Fruit fly (Drosophila melanogaster) whole organism, embryonic: ENCODE data around the gene CG31683.

Experiments
- BEAF-32 ChIP-seq: fragments of 200-800 bp; sonication (Bioruptor generic); optimal IDR thresholded peaks from 3 replicates; lab custom pipeline; 2017; ENCODE audit warnings: missing biosample characterization, missing genetic modification characterization, mild to moderate bottlenecking, moderate library complexity, missing genetic modification reagents
- CG10366 ChIP-seq: fragments of 200-800 bp; sonication (Bioruptor generic); IDR thresholded peaks from 2 replicates; pipeline ENCODE4 v1.3.6; 2022; ENCODE audit warnings: missing biosample characterization, missing genetic modification characterization
- CG11085 ChIP-seq: fragments of 200-800 bp; sonication (Bioruptor generic); IDR thresholded peaks from 2 replicates; pipeline ENCODE4 v1.3.6; 2022; ENCODE audit warnings: missing biosample characterization, missing genetic modification characterization
- CG11093 ChIP-seq: fragments of 200-800 bp; sonication (Bioruptor generic); IDR thresholded peaks from 3 replicates; pipeline ENCODE4 v1.3.6; 2022; ENCODE audit warnings: missing biosample characterization, missing genetic modification characterization
- CG11695 ChIP-seq: fragments of 200-800 bp; sonication (Bioruptor generic); IDR thresholded peaks from 3 replicates; pipeline ENCODE4 v1.3.6; 2022; ENCODE audit warnings: missing biosample characterization, missing genetic modification characterization
- CG14860 ChIP-seq: fragments of 200-800 bp; sonication (Bioruptor generic); IDR thresholded peaks from 3 replicates; pipeline ENCODE4 v1.3.6; 2022; ENCODE audit warnings: missing biosample characterization, missing genetic modification characterization; ENCODE audit not compliant: partially characterized antibody
- CG14965 ChIP-seq: fragments of 200-800 bp; sonication (Bioruptor generic); optimal IDR thresholded peaks from 2 replicates; lab custom pipeline; 2016; ENCODE audit warnings: missing biosample characterization, missing genetic modification characterization, borderline replicate concordance
- CG15011 ChIP-seq: fragments of 200-800 bp; sonication (Bioruptor generic); optimal IDR thresholded peaks from 3 replicates; lab custom pipeline; 2018; ENCODE audit warnings: missing biosample characterization, mild to moderate bottlenecking, missing genetic modification characterization
- CG15514 ChIP-seq: fragments of 200-800 bp; sonication (Bioruptor generic); optimal IDR thresholded peaks from 3 replicates; lab custom pipeline; 2017; ENCODE audit warnings: missing biosample characterization, missing genetic modification characterization, mild to moderate bottlenecking, moderate library complexity, missing genetic modification reagents
- CG16813 ChIP-seq: fragments of 200-800 bp; sonication (Bioruptor generic); IDR thresholded peaks from 3 replicates; pipeline ENCODE4 v1.3.6; 2022; ENCODE audit warnings: missing biosample characterization, missing genetic modification characterization; ENCODE audit not compliant: partially characterized antibody
- CG16863 ChIP-seq: fragments of 200-800 bp; sonication (Bioruptor generic); optimal IDR thresholded peaks from 3 replicates; lab custom pipeline; 2016; ENCODE audit warnings: missing biosample characterization, missing genetic modification characterization
- CG17385 ChIP-seq: fragments of 200-800 bp; sonication (Bioruptor generic); optimal IDR thresholded peaks from 3 replicates; lab custom pipeline; 2018; ENCODE audit warnings: missing biosample characterization, mild to moderate bottlenecking, missing genetic modification characterization
- CG17568 ChIP-seq: fragments of 200-800 bp; sonication (Bioruptor generic); optimal IDR thresholded peaks from 2 replicates; lab custom pipeline; 2018; ENCODE audit warnings: missing biosample characterization, mild to moderate bottlenecking, missing genetic modification characterization, moderate library complexity
- CG17912 ChIP-seq: fragments of 200-800 bp; sonication (Bioruptor generic); optimal IDR thresholded peaks from 2 replicates; lab custom pipeline; 2018; ENCODE audit warnings: missing biosample characterization, mild to moderate bottlenecking, missing genetic modification characterization
- CG4282 ChIP-seq: fragments of 200-800 bp; sonication (Bioruptor generic); optimal IDR thresholded peaks from 2 replicates; lab custom pipeline; 2016; ENCODE audit warnings: missing biosample characterization, missing genetic modification characterization
- CG5180 ChIP-seq: fragments of 200-800 bp; sonication (Bioruptor generic); optimal IDR thresholded peaks from 3 replicates; lab custom pipeline; 2017; ENCODE audit warnings: missing biosample characterization, missing genetic modification characterization, mild to moderate bottlenecking, moderate library complexity, missing genetic modification reagents
- CG5953 ChIP-seq: fragments of 200-800 bp; sonication (Bioruptor generic); IDR thresholded peaks from 2 replicates; pipeline ENCODE4 v1.3.6; 2022; ENCODE audit warnings: missing biosample characterization, missing genetic modification characterization
- CG6175 ChIP-seq: fragments of 200-800 bp; sonication (Bioruptor generic); IDR thresholded peaks from 3 replicates; pipeline ENCODE4 v1.3.6; 2022; ENCODE audit warnings: missing biosample characterization, missing genetic modification characterization
- Deaf1 ChIP-seq: fragments of 200-800 bp; optimal IDR thresholded peaks from 3 replicates; lab custom pipeline; 2019; ENCODE audit warnings: missing biosample characterization, mild to moderate bottlenecking, missing genetic modification characterization, moderate library complexity
- Dll ChIP-seq: fragments of 200-800 bp; sonication (Bioruptor generic); IDR thresholded peaks from 4 replicates; pipeline ENCODE4 v1.3.6; 2022; ENCODE audit warnings: missing biosample characterization, missing genetic modification characterization; ENCODE audit not compliant: partially characterized antibody
- Doc3 ChIP-seq: fragments of 200-800 bp; sonication (Bioruptor generic); IDR thresholded peaks from 3 replicates; pipeline ENCODE4 v1.3.6; 2022; ENCODE audit warnings: missing biosample characterization, missing genetic modification characterization; ENCODE audit not compliant: partially characterized antibody
- HLH3B ChIP-seq: fragments of 200-800 bp; sonication (Bioruptor generic); IDR thresholded peaks from 2 replicates; pipeline ENCODE4 v1.3.6; 2022; ENCODE audit warnings: missing biosample characterization, missing genetic modification characterization
- HLH4C ChIP-seq: fragments of 200-800 bp; sonication (Bioruptor generic); IDR thresholded peaks from 3 replicates; pipeline ENCODE4 v1.3.6; 2022; ENCODE audit warnings: missing biosample characterization, missing genetic modification characterization; ENCODE audit not compliant: partially characterized antibody
- Kr ChIP-seq: fragments of 200-800 bp; sonication (Bioruptor generic); optimal IDR thresholded peaks from 2 replicates; lab custom pipeline; 2017; ENCODE audit warnings: missing biosample characterization, mild to moderate bottlenecking, missing genetic modification characterization
- MTF-1 ChIP-seq: fragments of 200-800 bp; sonication (Bioruptor generic); optimal IDR thresholded peaks from 2 replicates; lab custom pipeline; 2018; ENCODE audit warnings: missing biosample characterization, mild to moderate bottlenecking, missing genetic modification characterization, borderline replicate concordance
- Mad ChIP-seq: fragments of 200-800 bp; sonication (Bioruptor generic); optimal IDR thresholded peaks from 2 replicates; lab custom pipeline; 2016; ENCODE audit warnings: missing biosample characterization, missing genetic modification characterization
- Med ChIP-seq: fragments of 200-800 bp; sonication (Bioruptor generic); peaks from one replicate; lab custom pipeline; 2016; ENCODE audit warnings: missing biosample characterization, missing genetic modification characterization, mild to moderate bottlenecking, inconsistent platforms, moderate library complexity
- Nf-YB ChIP-seq: fragments of 200-800 bp; sonication (Bioruptor generic); optimal IDR thresholded peaks from 3 replicates; lab custom pipeline; 2019; ENCODE audit warnings: missing biosample characterization, mild to moderate bottlenecking, missing genetic modification characterization, moderate library complexity
- Opbp ChIP-seq: fragments of 200-800 bp; sonication (Bioruptor generic); IDR thresholded peaks from 3 replicates; pipeline ENCODE4 v1.3.6; 2022; ENCODE audit warnings: missing biosample characterization, missing genetic modification characterization; ENCODE audit not compliant: partially characterized antibody
- Side ChIP-seq: fragments of 200-800 bp; sonication (Bioruptor generic); optimal IDR thresholded peaks from 2 replicates; lab custom pipeline; 2016; ENCODE audit warnings: missing biosample characterization, missing genetic modification characterization
- Sry-δ ChIP-seq: fragments of 200-800 bp; sonication (Bioruptor generic); optimal IDR thresholded peaks from 2 replicates; lab custom pipeline; 2016; ENCODE audit warnings: missing biosample characterization, missing genetic modification characterization
- bbx ChIP-seq: fragments of 200-800 bp; sonication (Bioruptor generic); IDR thresholded peaks from 2 replicates; pipeline ENCODE4 v1.3.6; 2022; ENCODE audit warnings: missing biosample characterization, missing genetic modification characterization; ENCODE audit not compliant: partially characterized antibody
- grau ChIP-seq: fragments of 200-800 bp; optimal IDR thresholded peaks from 3 replicates; lab custom pipeline; 2019; ENCODE audit warnings: missing biosample characterization, mild to moderate bottlenecking, missing genetic modification characterization, moderate library complexity
- hb ChIP-seq: fragments of 200-800 bp; sonication (Bioruptor generic); IDR thresholded peaks from 3 replicates; pipeline ENCODE4 v1.3.6; 2022; ENCODE audit warnings: missing biosample characterization, missing genetic modification characterization; ENCODE audit not compliant: partially characterized antibody
- inv ChIP-seq: fragments of 200-800 bp; sonication (Bioruptor generic); IDR thresholded peaks from 2 replicates; pipeline ENCODE4 v1.3.6; 2022; ENCODE audit warnings: missing biosample characterization, missing genetic modification characterization; ENCODE audit not compliant: partially characterized antibody
- ken ChIP-seq: fragments of 200-800 bp; sonication (Bioruptor generic); IDR thresholded peaks from 3 replicates; pipeline ENCODE4 v1.3.6; 2022; ENCODE audit warnings: missing biosample characterization, missing genetic modification characterization
- klu ChIP-seq: fragments of 200-800 bp; sonication (Bioruptor generic); IDR thresholded peaks from 2 replicates; pipeline ENCODE4 v1.3.6; 2022; ENCODE audit warnings: missing biosample characterization, missing genetic modification characterization
- knrl ChIP-seq: fragments of 200-800 bp; sonication (Bioruptor generic); IDR thresholded peaks from 3 replicates; pipeline ENCODE4 v1.3.6; 2022; ENCODE audit warnings: missing biosample characterization, missing genetic modification characterization; ENCODE audit not compliant: partially characterized antibody
- lola ChIP-seq, 3 experiments: fragments of >200 bp in 2 of 3; fragments of 200-800 bp in 1 of 3; sonication (Bioruptor generic) in 1 of 3; optimal IDR thresholded peaks; 2 replicates each; lab custom pipeline; 2017 to 2019; ENCODE audit warnings: missing biosample characterization in 3 of 3, missing genetic modification characterization in 3 of 3, mild to moderate bottlenecking in 1 of 3, moderate library complexity in 1 of 3
- lov ChIP-seq, 2 experiments: fragments of 200-800 bp in 1 of 2; fragments of >200 bp in 1 of 2; sonication (Bioruptor generic) in 1 of 2; IDR thresholded peaks in 1 of 2; optimal IDR thresholded peaks in 1 of 2; 2 replicates in 1 of 2; 3 replicates in 1 of 2; pipeline versions ENCODE4 v1.3.6 to Lab custom; 2017 to 2022; ENCODE audit warnings: missing biosample characterization in 1 of 2, missing genetic modification characterization in 1 of 2
- oc ChIP-seq: fragments of 200-800 bp; sonication (Bioruptor generic); optimal IDR thresholded peaks from 2 replicates; lab custom pipeline; 2018; ENCODE audit warnings: missing biosample characterization, mild to moderate bottlenecking, missing genetic modification characterization, moderate library complexity
- pzg ChIP-seq: fragments of 200-800 bp; sonication (Bioruptor generic); optimal IDR thresholded peaks from 3 replicates; lab custom pipeline; 2018; ENCODE audit warnings: missing biosample characterization, mild to moderate bottlenecking, missing genetic modification characterization, moderate library complexity
- sc ChIP-seq, 3 experiments: fragments of >200 bp in 2 of 3; fragments of 200-800 bp in 1 of 3; sonication (Bioruptor generic) in 1 of 3; optimal IDR thresholded peaks; 2 replicates in 2 of 3; 3 replicates in 1 of 3; lab custom pipeline; 2017; ENCODE audit warnings: mild to moderate bottlenecking in 1 of 3, missing biosample characterization in 1 of 3, missing genetic modification characterization in 1 of 3, missing genetic modification reagents in 1 of 3
- sens ChIP-seq: fragments of 200-800 bp; sonication (Bioruptor generic); peaks from one replicate; lab custom pipeline; 2016; ENCODE audit warnings: missing biosample characterization, missing genetic modification characterization
- sna ChIP-seq: fragments of 200-800 bp; sonication (Bioruptor generic); IDR thresholded peaks from 2 replicates; pipeline ENCODE4 v1.3.6; 2022; ENCODE audit warnings: missing biosample characterization, missing genetic modification characterization; ENCODE audit not compliant: partially characterized antibody
- stwl ChIP-seq: fragments of 200-800 bp; sonication (Bioruptor generic); optimal IDR thresholded peaks from 3 replicates; lab custom pipeline; 2018; ENCODE audit warnings: missing biosample characterization, mild to moderate bottlenecking, missing genetic modification characterization, moderate library complexity
- toy ChIP-seq: fragments of 200-800 bp; sonication (Bioruptor generic); IDR thresholded peaks from 2 replicates; pipeline ENCODE4 v1.3.6; 2022; ENCODE audit warnings: missing biosample characterization, missing genetic modification characterization
- unpg ChIP-seq: fragments of 200-800 bp; sonication (Bioruptor generic); optimal IDR thresholded peaks from 3 replicates; lab custom pipeline; 2018; ENCODE audit warnings: missing biosample characterization, mild to moderate bottlenecking, missing genetic modification characterization, moderate library complexity

The CG31683 gene

DNA sequence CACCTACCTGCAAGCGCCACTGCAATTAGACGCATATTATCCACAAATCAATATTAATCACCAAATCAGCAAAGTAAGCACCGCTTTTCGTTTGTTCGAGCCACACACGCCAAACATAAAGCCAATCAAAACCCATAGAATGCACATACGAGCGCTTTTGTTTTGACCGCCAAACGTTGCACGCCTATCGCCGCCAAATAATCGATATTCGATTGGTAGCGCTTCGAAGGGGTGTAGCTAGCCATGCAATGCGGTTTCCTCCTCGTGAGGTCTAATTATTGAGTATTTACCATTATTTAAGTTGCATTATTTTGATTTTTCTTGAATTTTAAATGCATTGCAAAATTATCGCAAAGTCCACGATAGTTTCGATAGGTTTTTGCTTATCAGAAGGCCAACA lies 22.4 kb downstream of the CG31683 start:
- TF ChIP-seq inv (peak; percentile 47; the same call in 1 of the 2 replicates), hb (peak; percentile 71; the same call in 2 of the 3 replicates), BEAF-32 (GFP tag; lab: Kevin White, UChicago) (peak; percentile 51), CG4282 (GFP tag; lab: Kevin White, UChicago) (no peak), CG16863 (GFP tag; lab: Kevin White, UChicago) (no peak), bbx (peak; percentile 66), Dll (GFP tag; lab: Robert Waterston, UW) (peak; percentile 84), Mad (GFP tag; lab: Kevin White, UChicago) (no peak), toy (GFP tag; lab: Robert Waterston, UW) (no peak), Opbp (GFP tag; lab: Robert Waterston, UW) (peak; percentile 47; the same call in 1 of the 3 replicates), MTF-1 (GFP tag; lab: Kevin White, UChicago) (no peak), oc (tag; lab: Kevin White, UChicago) (no peak), CG5180 (GFP tag; lab: Kevin White, UChicago) (peak; percentile 74), Doc3 (peak; percentile 82), sens (GFP tag; lab: Kevin White, UChicago) (no peak), Kr (no peak), sna (peak; percentile 79), lola (GFP tag; optimal IDR thresholded peaks at IDR 0.05; lab: Kevin White, UChicago) (no peak), Med (GFP tag; lab: Kevin White, UChicago) (no peak), HLH3B (GFP tag; lab: Robert Waterston, UW) (no peak), CG11695 (GFP tag; lab: Robert Waterston, UW) (no peak), CG15011 (GFP tag; lab: Kevin White, UChicago) (no peak), Side (GFP tag; lab: Kevin White, UChicago) (no peak), CG6175 (GFP tag; lab: Robert Waterston, UW) (0 out of 3 replicates have a peak, but pooled peaks have one; percentile 13), stwl (tag; lab: Kevin White, UChicago) (peak; percentile 26), Sry-δ (GFP tag; lab: Kevin White, UChicago) (peak; percentile 24), CG15514 (GFP tag; lab: Kevin White, UChicago) (no peak), grau (no peak), CG17912 (GFP tag; lab: Kevin White, UChicago) (no peak), Nf-YB (GFP tag; lab: Kevin White, UChicago) (no peak), Deaf1 (tag; lab: Kevin White, UChicago) (no peak), knrl (GFP tag; lab: Robert Waterston, UW) (peak; percentile 42; the same call in 2 of the 3 replicates), pzg (GFP tag; lab: Kevin White, UChicago) (peak; percentile 20), sc (optimal IDR thresholded peaks at IDR 0.05; lab: Kevin White, UChicago) (no peak), sc (GFP tag; optimal IDR thresholded peaks at IDR 0.05; lab: Kevin White, UChicago) (no peak), CG17568 (GFP tag; lab: Kevin White, UChicago) (no peak), CG16813 (peak; percentile 73), HLH4C (GFP tag; lab: Robert Waterston, UW) (peak; percentile 87), ken (no peak), CG11093 (no peak), CG11085 (GFP tag; lab: Robert Waterston, UW) (no peak), CG10366 (no peak), unpg (GFP tag; lab: Kevin White, UChicago) (no peak), lov (optimal IDR thresholded peaks at IDR 0.05; lab: Kevin White, UChicago) (no peak), lov (GFP tag; IDR thresholded peaks at IDR 0.05; lab: Robert Waterston, UW) (no peak), CG14860 (peak; percentile 74), klu (GFP tag; lab: Robert Waterston, UW) (no peak), CG17385 (GFP tag; lab: Kevin White, UChicago) (no peak), CG5953 (GFP tag; lab: Robert Waterston, UW) (no peak), CG14965 (no peak)
